Worm (Caenorhabditis elegans): ENCODE measurements around the gene C16C10.9.
A peak's percentile ranks its signal among the peaks of the same experiment; 100 is the strongest.

Gene C16C10.9

DNA sequence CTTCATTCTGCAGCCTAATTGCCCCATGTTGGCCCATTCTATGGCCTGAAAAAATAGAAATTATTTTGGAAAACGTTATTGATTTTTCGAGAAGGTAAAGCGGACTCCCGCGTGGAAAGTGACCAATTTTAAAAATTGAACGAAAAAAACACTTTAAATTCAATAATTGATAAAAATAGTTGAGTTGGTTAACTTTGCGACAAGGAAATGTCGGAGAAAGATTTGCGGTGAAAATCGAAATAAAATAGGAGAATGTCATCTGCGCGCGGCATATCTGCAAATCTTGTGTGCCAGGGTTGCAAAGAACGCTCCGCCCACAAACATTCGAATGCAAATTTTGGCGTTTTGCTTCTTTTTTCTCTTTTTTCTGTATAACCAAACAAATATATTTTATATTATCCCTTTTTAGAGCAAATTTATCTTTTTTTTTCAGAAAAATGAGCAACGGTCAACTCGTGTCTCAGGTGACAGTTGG, 13.7 kb upstream of the C16C10.9 start, which contains the start of the genes rnf-121 and C16C10.4 (continued):
- TF ChIP-seq ceh-62 (tag; optimal IDR thresholded peaks at IDR 0.05), result no peak
- peak; percentile 46; the same call in 1 of the 2 replicates for TF ChIP-seq snpc-1.2 (GFP tag; IDR thresholded peaks at IDR 0.05)
- no peak for TF ChIP-seq lir-3 (tag; optimal IDR thresholded peaks at IDR 0.05)
- no peak for TF ChIP-seq lin-39 (tag; optimal IDR thresholded peaks at IDR 0.05)
- TF ChIP-seq set-16 (GFP tag; IDR thresholded peaks at IDR 0.05), result no peak
- TF ChIP-seq fos-1 (tag; optimal IDR thresholded peaks at IDR 0.05), result no peak
- TF ChIP-seq dpl-1 (GFP tag; optimal IDR thresholded peaks at IDR 0.05), result peak; percentile 71
- no peak for TF ChIP-seq zfp-3 (GFP tag; conservative IDR thresholded peaks at IDR 0.05)
- TF ChIP-seq jun-1 (tag; optimal IDR thresholded peaks at IDR 0.05), result no peak
- TF ChIP-seq tag-97 (GFP tag; IDR thresholded peaks at IDR 0.05), result no peak
- peak; percentile 29 for TF ChIP-seq F49E8.2 (tag; optimal IDR thresholded peaks at IDR 0.05; ENCODE audit: borderline replicate concordance)
- TF ChIP-seq hmg-1.1 (GFP tag; IDR thresholded peaks at IDR 0.05), result peak; percentile 63
- TF ChIP-seq madf-5 (GFP tag; IDR thresholded peaks at IDR 0.05), result no peak
- no peak for TF ChIP-seq pqm-1 (tag; optimal IDR thresholded peaks at IDR 0.05)
- no peak for TF ChIP-seq nhr-111 (GFP tag; optimal IDR thresholded peaks at IDR 0.05)
- TF ChIP-seq nhr-237 (tag; optimal IDR thresholded peaks at IDR 0.05), result no peak
- no peak for TF ChIP-seq unc-62 (GFP tag; optimal IDR thresholded peaks at IDR 0.05 in 1 of 2)
- TF ChIP-seq unc-62 (tag; optimal IDR thresholded peaks at IDR 0.05), result no peak
- TF ChIP-seq ceh-32 (tag; optimal IDR thresholded peaks at IDR 0.05; ENCODE audit: poor library complexity), result no peak
- no peak for TF ChIP-seq ceh-82 (tag; optimal IDR thresholded peaks at IDR 0.05)
- TF ChIP-seq lsy-2 (tag; optimal IDR thresholded peaks at IDR 0.05), result peak in 1 of 2 experiments; percentile 71
- TF ChIP-seq lim-7 (GFP tag; IDR thresholded peaks at IDR 0.05), result peak; percentile 58; the same call in 1 of the 2 replicates
- no peak for TF ChIP-seq ceh-44 (GFP tag; IDR thresholded peaks at IDR 0.05)
- peak; percentile 77 for TF ChIP-seq spr-1 (tag; optimal IDR thresholded peaks at IDR 0.05)
- TF ChIP-seq ama-1 (optimal IDR thresholded peaks at IDR 0.05), result peak; percentile 9
- TF ChIP-seq hlh-11 (tag; optimal IDR thresholded peaks at IDR 0.05), result no peak
- no peak for TF ChIP-seq php-3 (GFP tag; IDR thresholded peaks at IDR 0.05)
- TF ChIP-seq nhr-11 (tag; optimal IDR thresholded peaks at IDR 0.05), result no peak
- TF ChIP-seq Y105C5A.15 (GFP tag; IDR thresholded peaks at IDR 0.05), result no peak
- TF ChIP-seq zag-1 (tag; optimal IDR thresholded peaks at IDR 0.05), result no peak
- no peak for TF ChIP-seq ZK337.2 (GFP tag; IDR thresholded peaks at IDR 0.05)
- peak; percentile 74 for TF ChIP-seq lin-38 (GFP tag; IDR thresholded peaks at IDR 0.05)
- TF ChIP-seq mxl-2 (GFP tag; conservative IDR thresholded peaks at IDR 0.05), result no peak
- no peak for TF ChIP-seq skn-1 (tag; optimal IDR thresholded peaks at IDR 0.05)
- no peak for TF ChIP-seq ctbp-1 (GFP tag; IDR thresholded peaks at IDR 0.05)
- no peak for TF ChIP-seq dmd-6 (GFP tag; IDR thresholded peaks at IDR 0.05)
- no peak; the same call in 1 of the 2 replicates for TF ChIP-seq T26A8.4 (GFP tag; IDR thresholded peaks at IDR 0.05)
- no peak for TF ChIP-seq snpc-4 (tag; optimal IDR thresholded peaks at IDR 0.05)
- TF ChIP-seq nhr-102 (tag; optimal IDR thresholded peaks at IDR 0.05), result peak; percentile 67
- no peak for TF ChIP-seq nhr-28 (tag; optimal IDR thresholded peaks at IDR 0.05)
- no peak for TF ChIP-seq gei-8 (GFP tag; optimal IDR thresholded peaks at IDR 0.05)
- no peak for TF ChIP-seq saeg-2 (GFP tag; IDR thresholded peaks at IDR 0.05)
- peak; percentile 67 for TF ChIP-seq nhr-6 (tag; optimal IDR thresholded peaks at IDR 0.05)
- no peak for TF ChIP-seq dmd-8 (GFP tag; IDR thresholded peaks at IDR 0.05)
- peak; percentile 11 for TF ChIP-seq F37D6.2 (tag; optimal IDR thresholded peaks at IDR 0.05)
- no peak for TF ChIP-seq unc-39 (tag; optimal IDR thresholded peaks at IDR 0.05)
- peak; percentile 63; the same call in 1 of the 2 replicates for TF ChIP-seq Y48G9A.11 (GFP tag; IDR thresholded peaks at IDR 0.05)
- peak; percentile 50 for TF ChIP-seq ztf-7 (tag; optimal IDR thresholded peaks at IDR 0.05)
- peak; percentile 95 for TF ChIP-seq mes-2 (tag; optimal IDR thresholded peaks at IDR 0.05; ENCODE audit: poor library complexity, severe bottlenecking)
- TF ChIP-seq egl-27 (tag; optimal IDR thresholded peaks at IDR 0.05), result no peak
- TF ChIP-seq zip-11 (GFP tag; IDR thresholded peaks at IDR 0.05), result no peak
- no peak for TF ChIP-seq egl-43 (GFP tag; IDR thresholded peaks at IDR 0.05)
- TF ChIP-seq nhr-48 (tag; optimal IDR thresholded peaks at IDR 0.05), result peak; percentile 30

Measured in whole organism, L4 larva.